Fruit fly (Drosophila melanogaster) whole organism, embryonic: Measurements from ENCODE around the gene GCC88.
A peak's percentile ranks its signal among the peaks of the same experiment; 100 is the strongest.

Source experiments
- CG10267 ChIP-seq: fragments of 200-800 bp; sonication (Bioruptor generic); optimal IDR thresholded peaks from 2 replicates; lab custom pipeline; 2018; ENCODE audit warnings: missing biosample characterization, mild to moderate bottlenecking, missing genetic modification characterization, moderate library complexity
- CG12299 ChIP-seq: fragments of 200-800 bp; sonication (Bioruptor generic); optimal IDR thresholded peaks from 2 replicates; lab custom pipeline; 2018; ENCODE audit warnings: missing biosample characterization, mild to moderate bottlenecking, missing genetic modification characterization
- CG13287 ChIP-seq: fragments of 200-800 bp; sonication (Bioruptor generic); IDR thresholded peaks from 2 replicates; pipeline ENCODE4 v1.3.6; 2022; ENCODE audit warnings: missing biosample characterization, missing genetic modification characterization; ENCODE audit not compliant: partially characterized antibody
- CG14710 ChIP-seq: fragments of 200-800 bp; sonication (Bioruptor generic); optimal IDR thresholded peaks from 3 replicates; lab custom pipeline; 2019; ENCODE audit warnings: missing biosample characterization, mild to moderate bottlenecking, missing genetic modification characterization, moderate library complexity
- CG15514 ChIP-seq: fragments of 200-800 bp; sonication (Bioruptor generic); optimal IDR thresholded peaks from 3 replicates; lab custom pipeline; 2017; ENCODE audit warnings: missing biosample characterization, missing genetic modification characterization, mild to moderate bottlenecking, moderate library complexity, missing genetic modification reagents
- CG17186 ChIP-seq: fragments of 200-800 bp; sonication (Bioruptor generic); optimal IDR thresholded peaks from 3 replicates; lab custom pipeline; 2017; ENCODE audit warnings: missing biosample characterization, missing genetic modification reagents, missing genetic modification characterization
- CG17361 ChIP-seq: fragments of 200-800 bp; sonication (Bioruptor generic); IDR thresholded peaks from 3 replicates; pipeline ENCODE4 v1.3.6; 2022; ENCODE audit warnings: missing biosample characterization, missing genetic modification characterization
- CG2116 ChIP-seq: fragments of 200-800 bp; sonication (Bioruptor generic); optimal IDR thresholded peaks from 3 replicates; lab custom pipeline; 2018; ENCODE audit warnings: missing biosample characterization, mild to moderate bottlenecking, missing genetic modification characterization
- CG31365 ChIP-seq: fragments of 200-800 bp; sonication (Bioruptor generic); optimal IDR thresholded peaks from 2 replicates; lab custom pipeline; 2018; ENCODE audit warnings: missing biosample characterization, mild to moderate bottlenecking, missing genetic modification characterization
- CG32772 ChIP-seq: fragments of 200-800 bp; sonication (Bioruptor generic); IDR thresholded peaks from 2 replicates; pipeline ENCODE4 v1.3.6; 2022; ENCODE audit warnings: missing biosample characterization, missing genetic modification characterization
- CG3838 ChIP-seq: fragments of 200-800 bp; sonication (Bioruptor generic); optimal IDR thresholded peaks from 3 replicates; lab custom pipeline; 2016; ENCODE audit warnings: missing biosample characterization, missing genetic modification characterization
- CG3847 ChIP-seq: fragments of 200-800 bp; sonication (Bioruptor generic); IDR thresholded peaks from 2 replicates; pipeline ENCODE4 v1.3.6; 2022; ENCODE audit warnings: missing biosample characterization, missing genetic modification characterization
- CG6654 ChIP-seq: fragments of 200-800 bp; sonication (Bioruptor generic); optimal IDR thresholded peaks from 2 replicates; lab custom pipeline; 2017; ENCODE audit warnings: missing biosample characterization, mild to moderate bottlenecking, missing genetic modification characterization
- CG8290 ChIP-seq, 3 experiments: fragments of 200-800 bp; sonication (Bioruptor generic); optimal IDR thresholded peaks; 2 replicates each; lab custom pipeline; 2016 to 2019; ENCODE audit warnings: missing biosample characterization in 3 of 3, missing genetic modification characterization in 3 of 3, mild to moderate bottlenecking in 2 of 3, moderate library complexity in 1 of 3
- CG9727 ChIP-seq: fragments of 200-800 bp; sonication (Bioruptor generic); optimal IDR thresholded peaks from 3 replicates; lab custom pipeline; 2017; ENCODE audit warnings: missing biosample characterization, mild to moderate bottlenecking, missing genetic modification characterization
- CG9797 ChIP-seq: fragments of 200-800 bp; sonication (Bioruptor generic); optimal IDR thresholded peaks from 3 replicates; lab custom pipeline; 2018; ENCODE audit warnings: missing biosample characterization, mild to moderate bottlenecking, missing genetic modification characterization
- CoRest ChIP-seq: fragments of 200-800 bp; sonication (Bioruptor generic); optimal IDR thresholded peaks from 3 replicates; lab custom pipeline; 2018; ENCODE audit warnings: missing biosample characterization, mild to moderate bottlenecking, missing genetic modification characterization, moderate library complexity
- D ChIP-seq, 2 experiments: fragments of 200-800 bp in 1 of 2; fragments of >200 bp in 1 of 2; sonication (Bioruptor generic) in 1 of 2; optimal IDR thresholded peaks; 2 replicates in 1 of 2; 3 replicates in 1 of 2; lab custom pipeline; 2017; ENCODE audit warnings: mild to moderate bottlenecking in 1 of 2, missing biosample characterization in 1 of 2, missing genetic modification characterization in 1 of 2, missing genetic modification reagents in 1 of 2
- Dbx ChIP-seq: fragments of 200-800 bp; sonication (Bioruptor generic); IDR thresholded peaks from 3 replicates; pipeline ENCODE4 v1.3.6; 2022; ENCODE audit warnings: missing biosample characterization, missing genetic modification characterization
- Ets65A ChIP-seq: fragments of 200-800 bp; sonication (Bioruptor generic); peaks from one replicate; lab custom pipeline; 2016; ENCODE audit warnings: missing biosample characterization, missing genetic modification characterization
- Ets97D ChIP-seq: fragments of 200-800 bp; sonication (Bioruptor generic); optimal IDR thresholded peaks from 3 replicates; lab custom pipeline; 2016; ENCODE audit warnings: missing biosample characterization, missing genetic modification characterization
- HLHmδ ChIP-seq: fragments of 200-800 bp; sonication (Bioruptor generic); optimal IDR thresholded peaks from 2 replicates; lab custom pipeline; 2018; ENCODE audit warnings: missing biosample characterization, mild to moderate bottlenecking, missing genetic modification characterization, moderate library complexity
- Max ChIP-seq: fragments of 200-800 bp; sonication (Bioruptor generic); optimal IDR thresholded peaks from 2 replicates; lab custom pipeline; 2016; ENCODE audit warnings: missing biosample characterization, mild to moderate bottlenecking, missing genetic modification characterization
- Med ChIP-seq: fragments of 200-800 bp; sonication (Bioruptor generic); peaks from one replicate; lab custom pipeline; 2016; ENCODE audit warnings: missing biosample characterization, missing genetic modification characterization, mild to moderate bottlenecking, inconsistent platforms, moderate library complexity
- Nf-YC ChIP-seq: fragments of 200-800 bp; optimal IDR thresholded peaks from 3 replicates; lab custom pipeline; 2019; ENCODE audit warnings: missing biosample characterization, mild to moderate bottlenecking, missing genetic modification characterization, moderate library complexity
- Opbp ChIP-seq: fragments of 200-800 bp; sonication (Bioruptor generic); IDR thresholded peaks from 3 replicates; pipeline ENCODE4 v1.3.6; 2022; ENCODE audit warnings: missing biosample characterization, missing genetic modification characterization; ENCODE audit not compliant: partially characterized antibody
- Xrp1 ChIP-seq: fragments of 200-800 bp; sonication (Bioruptor generic); IDR thresholded peaks from 2 replicates; pipeline ENCODE4 v1.3.6; 2022; ENCODE audit warnings: missing biosample characterization, missing genetic modification characterization
- YL-1 ChIP-seq: fragments of 200-800 bp; sonication (Bioruptor generic); optimal IDR thresholded peaks from 3 replicates; lab custom pipeline; 2017; ENCODE audit warnings: missing biosample characterization, mild to moderate bottlenecking, missing genetic modification characterization
- abd-A ChIP-seq: fragments of 200-800 bp; sonication (Bioruptor generic); optimal IDR thresholded peaks from 3 replicates; lab custom pipeline; 2019; ENCODE audit warnings: missing biosample characterization, mild to moderate bottlenecking, missing genetic modification characterization, moderate library complexity
- amos ChIP-seq: fragments of 200-800 bp; sonication (Bioruptor generic); IDR thresholded peaks from 2 replicates; pipeline ENCODE4 v1.3.6; 2022; ENCODE audit warnings: missing biosample characterization, missing genetic modification characterization; ENCODE audit not compliant: partially characterized antibody
- crp ChIP-seq, 2 experiments: fragments of 200-800 bp; sonication (Bioruptor generic); optimal IDR thresholded peaks; 2 replicates in 1 of 2; 3 replicates in 1 of 2; lab custom pipeline; 2017; ENCODE audit warnings: missing biosample characterization in 2 of 2, missing genetic modification characterization in 2 of 2, mild to moderate bottlenecking in 1 of 2, moderate library complexity in 1 of 2
- gfzf ChIP-seq: fragments of 200-800 bp; sonication (Bioruptor generic); optimal IDR thresholded peaks from 2 replicates; lab custom pipeline; 2016; ENCODE audit warnings: missing biosample characterization, mild to moderate bottlenecking, missing genetic modification characterization, moderate library complexity
- grau ChIP-seq: fragments of 200-800 bp; optimal IDR thresholded peaks from 3 replicates; lab custom pipeline; 2019; ENCODE audit warnings: missing biosample characterization, mild to moderate bottlenecking, missing genetic modification characterization, moderate library complexity
- hkb ChIP-seq, 2 experiments: fragments of 200-800 bp in 1 of 2; fragments of >200 bp in 1 of 2; sonication (Bioruptor generic) in 1 of 2; IDR thresholded peaks in 1 of 2; optimal IDR thresholded peaks in 1 of 2; 2 replicates each; pipeline versions ENCODE4 v1.3.6 to Lab custom; 2017 to 2022; ENCODE audit warnings: missing biosample characterization in 1 of 2, missing genetic modification characterization in 1 of 2
- insv ChIP-seq, 2 experiments: fragments of 200-800 bp; sonication (Bioruptor generic); optimal IDR thresholded peaks; 3 replicates each; lab custom pipeline; 2016 to 2018; ENCODE audit warnings: missing biosample characterization in 2 of 2, missing genetic modification characterization in 2 of 2
- knrl ChIP-seq: fragments of 200-800 bp; sonication (Bioruptor generic); IDR thresholded peaks from 3 replicates; pipeline ENCODE4 v1.3.6; 2022; ENCODE audit warnings: missing biosample characterization, missing genetic modification characterization; ENCODE audit not compliant: partially characterized antibody
- nerfin-1 ChIP-seq: fragments of 200-800 bp; sonication (Bioruptor generic); optimal IDR thresholded peaks from 3 replicates; lab custom pipeline; 2019; ENCODE audit warnings: missing biosample characterization, mild to moderate bottlenecking, missing genetic modification characterization, moderate library complexity
- nmo ChIP-seq: fragments of 200-800 bp; sonication (Bioruptor generic); optimal IDR thresholded peaks from 2 replicates; lab custom pipeline; 2018; ENCODE audit warnings: missing biosample characterization, mild to moderate bottlenecking, missing genetic modification characterization, moderate library complexity
- odd ChIP-seq: fragments of 200-800 bp; sonication (Bioruptor generic); optimal IDR thresholded peaks from 2 replicates; lab custom pipeline; 2017; ENCODE audit warnings: missing biosample characterization, mild to moderate bottlenecking, missing genetic modification characterization
- pfk ChIP-seq: fragments of 200-800 bp; sonication (Bioruptor generic); optimal IDR thresholded peaks from 2 replicates; lab custom pipeline; 2018; ENCODE audit warnings: missing biosample characterization, mild to moderate bottlenecking, missing genetic modification characterization, moderate library complexity
- phol ChIP-seq: fragments of 200-800 bp; sonication (Bioruptor generic); optimal IDR thresholded peaks from 3 replicates; lab custom pipeline; 2018; ENCODE audit warnings: missing biosample characterization, mild to moderate bottlenecking, missing genetic modification characterization, moderate library complexity
- pzg ChIP-seq: fragments of 200-800 bp; sonication (Bioruptor generic); optimal IDR thresholded peaks from 3 replicates; lab custom pipeline; 2018; ENCODE audit warnings: missing biosample characterization, mild to moderate bottlenecking, missing genetic modification characterization, moderate library complexity
- ro ChIP-seq: fragments of 200-800 bp; sonication (Bioruptor generic); IDR thresholded peaks from 2 replicates; pipeline ENCODE4 v1.3.6; 2022; ENCODE audit warnings: missing biosample characterization, missing genetic modification characterization
- row ChIP-seq: fragments of 200-800 bp; sonication (Bioruptor generic); IDR thresholded peaks from 3 replicates; pipeline ENCODE4 v1.3.6; 2022; ENCODE audit warnings: missing biosample characterization, missing genetic modification characterization
- stwl ChIP-seq: fragments of 200-800 bp; sonication (Bioruptor generic); optimal IDR thresholded peaks from 3 replicates; lab custom pipeline; 2018; ENCODE audit warnings: missing biosample characterization, mild to moderate bottlenecking, missing genetic modification characterization, moderate library complexity
- sug ChIP-seq: fragments of 200-800 bp; optimal IDR thresholded peaks from 2 replicates; lab custom pipeline; 2019; ENCODE audit warnings: missing biosample characterization, mild to moderate bottlenecking, missing genetic modification characterization, moderate library complexity
- unpg ChIP-seq: fragments of 200-800 bp; sonication (Bioruptor generic); optimal IDR thresholded peaks from 3 replicates; lab custom pipeline; 2018; ENCODE audit warnings: missing biosample characterization, mild to moderate bottlenecking, missing genetic modification characterization, moderate library complexity

The GCC88 gene

DNA sequence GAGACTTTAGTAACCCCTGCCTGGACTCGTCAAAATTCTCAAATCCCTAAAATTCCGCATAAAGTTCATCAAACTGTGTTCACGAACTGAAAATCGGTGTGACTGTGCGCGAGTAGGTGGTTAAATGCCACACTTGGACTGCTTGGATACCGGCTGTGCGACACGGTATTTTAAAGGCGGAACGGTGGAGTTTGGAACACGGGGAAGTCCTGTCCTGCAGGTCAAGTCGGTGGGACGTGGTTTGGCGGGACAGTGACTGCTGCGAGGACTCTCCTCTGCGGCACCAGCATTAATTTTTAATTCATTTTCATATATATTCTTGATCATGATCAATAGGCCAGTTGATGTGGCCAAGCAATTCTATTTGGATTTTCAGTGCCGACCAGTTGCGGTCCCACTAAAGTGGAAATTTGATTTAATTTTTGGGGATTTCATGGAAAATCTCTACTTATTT, 4.5 kb upstream of the GCC88 start, which contains the start of the genes Arfip and CG17721 (continued):
- TF ChIP-seq D (optimal IDR thresholded peaks at IDR 0.05; lab: Kevin White, UChicago) (peak; percentile 51), D (GFP tag; optimal IDR thresholded peaks at IDR 0.05; lab: Kevin White, UChicago) (no peak), CG15514 (GFP tag; lab: Kevin White, UChicago) (peak; percentile 57), CG3847 (0 out of 2 replicates have a peak, but pooled peaks have one; percentile 23), CG17361 (GFP tag; lab: Robert Waterston, UW) (0 out of 3 replicates have a peak, but pooled peaks have one; percentile 17), crp (GFP tag; optimal IDR thresholded peaks at IDR 0.05; lab: Kevin White, UChicago) (peak in 1 of 2 experiments; percentile 57), nerfin-1 (tag; lab: Kevin White, UChicago) (peak; percentile 9), Med (GFP tag; lab: Kevin White, UChicago) (peak; percentile 51), nmo (GFP tag; lab: Kevin White, UChicago) (peak; percentile 68), abd-A (tag; lab: Kevin White, UChicago) (no peak), HLHmδ (GFP tag; lab: Kevin White, UChicago) (peak; percentile 12), gfzf (peak; percentile 95), CG13287 (GFP tag; lab: Robert Waterston, UW) (peak; percentile 32; the same call in 1 of the 2 replicates), insv (GFP tag; optimal IDR thresholded peaks at IDR 0.05; lab: Kevin White, UChicago) (peak in 1 of 2 experiments; percentile 30), Dbx (no peak), Ets65A (GFP tag; lab: Kevin White, UChicago) (peak; percentile 59), ro (no peak), unpg (GFP tag; lab: Kevin White, UChicago) (no peak), CG10267 (tag; lab: Kevin White, UChicago) (peak; percentile 16), row (GFP tag; lab: Robert Waterston, UW) (peak; percentile 63), grau (tag; lab: Kevin White, UChicago) (peak; percentile 20), hkb (optimal IDR thresholded peaks at IDR 0.05; lab: Kevin White, UChicago) (peak; percentile 70), hkb (GFP tag; IDR thresholded peaks at IDR 0.05; lab: Robert Waterston, UW) (no peak), pzg (GFP tag; lab: Kevin White, UChicago) (peak; percentile 89), CG17186 (GFP tag; lab: Kevin White, UChicago) (peak; percentile 31), CG3838 (GFP tag; lab: Kevin White, UChicago) (no peak), Nf-YC (tag; lab: Kevin White, UChicago) (peak; percentile 26), amos (GFP tag; lab: Robert Waterston, UW) (peak; percentile 34), phol (peak; percentile 7), CG14710 (tag; lab: Kevin White, UChicago) (peak; percentile 93), pfk (GFP tag; lab: Kevin White, UChicago) (peak; percentile 96), CG12299 (tag; lab: Kevin White, UChicago) (peak; percentile 26), odd (GFP tag; lab: Kevin White, UChicago) (no peak), CG6654 (peak; percentile 67), CG9797 (peak; percentile 92), knrl (GFP tag; lab: Robert Waterston, UW) (peak; percentile 33; the same call in 1 of the 3 replicates), Xrp1 (no peak), YL-1 (peak; percentile 55), stwl (tag; lab: Kevin White, UChicago) (peak; percentile 44), CG2116 (GFP tag; lab: Kevin White, UChicago) (peak; percentile 21), CG8290 (GFP tag; optimal IDR thresholded peaks at IDR 0.05; lab: Kevin White, UChicago) (peak; percentile 10), CG8290 (tag; optimal IDR thresholded peaks at IDR 0.05; lab: Kevin White, UChicago) (no peak), Opbp (peak; percentile 46; the same call in 2 of the 3 replicates), CoRest (tag; lab: Kevin White, UChicago) (peak; percentile 52), CG32772 (no peak), CG9727 (peak; percentile 7), CG31365 (tag; lab: Kevin White, UChicago) (peak; percentile 89), Ets97D (peak; percentile 53), Max (GFP tag; lab: Kevin White, UChicago) (no peak), sug (tag; lab: Kevin White, UChicago) (peak; percentile 16)
